Worm (Caenorhabditis elegans): ENCODE measurements around the gene rpl-9.

- TF ChIP-seq bed-2 (GFP tag; IDR thresholded peaks at IDR 0.05) (no peak), fkh-3 (tag; optimal IDR thresholded peaks at IDR 0.05) (no peak), ama-1 (optimal IDR thresholded peaks at IDR 0.05) (no peak), ama-1 (GFP tag; optimal IDR thresholded peaks at IDR 0.05) (no peak), nfya-1 (tag; optimal IDR thresholded peaks at IDR 0.05; ENCODE audit: borderline replicate concordance, insufficient read depth) (no peak), efl-1 (GFP tag; optimal IDR thresholded peaks at IDR 0.05) (no peak), rcor-1 (GFP tag; IDR thresholded peaks at IDR 0.05) (no peak), attf-6 (GFP tag; IDR thresholded peaks at IDR 0.05) (no peak), athp-1 (tag; optimal IDR thresholded peaks at IDR 0.05) (no peak), pha-4 (tag; optimal IDR thresholded peaks at IDR 0.05) (no peak)
Observed at ce11 chrIII:7614530-7614929, 41.9 kb upstream of the rpl-9 start, which contains the start of gene T04A6.2.

All from whole organism, young adult.